Fruit fly (Drosophila melanogaster) whole organism: ENCODE measurements around the gene CG15629.

ENCODE experiments used
- CG8478 ChIP-seq: fragments of >200 bp; optimal IDR thresholded peaks from 2 replicates; lab custom pipeline; 2018; ENCODE audit warnings: inconsistent platforms
- Dll ChIP-seq: fragments of >200 bp; optimal IDR thresholded peaks from 2 replicates; lab custom pipeline; 2017
- EcR ChIP-seq, 2 experiments: fragments of >200 bp; optimal IDR thresholded peaks; 2 replicates each; lab custom pipeline; 2017; ENCODE audit warnings: missing biosample characterization in 2 of 2, missing genetic modification characterization in 2 of 2, missing genetic modification reagents in 2 of 2
- pan ChIP-seq: fragments of >200 bp; optimal IDR thresholded peaks from 2 replicates; lab custom pipeline; 2017

The CG15629 gene

DNA sequence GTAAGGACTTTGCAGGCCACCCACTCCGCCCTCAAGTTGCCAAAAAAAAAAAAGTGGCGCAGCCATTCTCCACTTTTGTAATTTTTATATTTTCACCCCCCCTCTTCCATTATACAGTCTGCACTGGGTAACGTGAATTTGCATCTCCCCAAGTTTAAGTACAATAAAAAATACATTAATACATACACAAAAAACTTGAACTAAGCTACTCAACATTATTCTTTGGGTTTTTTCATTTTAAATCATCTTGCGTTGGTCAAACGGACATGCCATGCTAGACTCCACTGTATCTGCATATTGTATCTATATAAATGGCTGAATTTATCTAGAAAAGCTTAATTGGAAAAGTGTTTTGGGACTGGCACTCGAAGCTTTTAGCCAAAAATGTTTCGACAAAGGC lies 48.7 kb downstream of the CG15629 start:
- no peak for TF ChIP-seq pan (lab: Kevin White, UChicago)
- no peak for TF ChIP-seq Dll
- TF ChIP-seq EcR (GFP tag; optimal IDR thresholded peaks at IDR 0.05; lab: Kevin White, UChicago), result no peak

DNA sequence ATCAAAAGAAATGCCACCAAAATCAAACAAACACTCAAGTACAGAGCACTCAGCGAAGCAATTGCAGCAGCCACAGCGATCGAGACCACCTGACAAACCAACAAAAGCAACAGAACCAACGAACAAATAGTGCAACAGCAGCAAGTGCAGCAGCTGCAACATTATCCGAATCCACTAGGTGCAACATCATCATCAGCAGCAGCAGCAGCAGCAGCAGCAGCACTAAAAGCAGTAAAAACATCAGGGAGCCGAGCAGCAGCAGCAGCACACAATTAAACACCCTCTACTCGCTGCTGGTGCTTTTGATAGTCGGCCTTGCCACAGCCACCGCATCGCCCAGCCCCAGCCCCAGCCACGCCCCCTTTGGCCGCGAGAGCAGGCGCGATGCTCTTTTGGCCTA lies 52.6 kb downstream of the CG15629 start:
- TF ChIP-seq pan (lab: Kevin White, UChicago) (no peak), CG8478 (lab: Kevin White, UChicago) (no peak)
